Worm (Caenorhabditis elegans): ENCODE data around the gene nhr-137.

DNA sequence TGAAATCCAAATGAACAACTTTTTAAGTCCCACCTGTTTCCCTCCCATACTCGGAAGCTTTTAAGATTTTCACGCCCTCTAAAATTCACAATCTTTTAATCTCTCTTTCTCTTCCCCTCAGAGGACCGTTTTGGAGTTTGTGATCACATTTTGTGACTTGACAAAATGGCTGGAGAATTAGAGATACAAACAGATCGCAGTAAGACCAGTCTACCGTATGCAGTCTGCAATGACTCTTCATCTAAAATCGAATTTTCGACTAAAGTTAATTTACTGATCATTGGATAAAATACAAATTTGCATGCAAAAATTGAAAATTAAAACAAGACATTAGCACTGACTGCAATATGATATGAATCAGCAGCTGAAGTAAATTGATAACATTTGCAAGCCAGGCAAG lies 27.3 kb downstream of the nhr-137 start:
- no peak for TF ChIP-seq ztf-23 (GFP tag; IDR thresholded peaks at IDR 0.05)
- no peak for TF ChIP-seq cog-1 (tag; optimal IDR thresholded peaks at IDR 0.05)
- no peak for TF ChIP-seq T22C8.4 (GFP tag; IDR thresholded peaks at IDR 0.05)
- no peak for TF ChIP-seq ref-1 (GFP tag; conservative IDR thresholded peaks at IDR 0.05)
- TF ChIP-seq flt-1 (GFP tag; IDR thresholded peaks at IDR 0.05) = no peak
- no peak for TF ChIP-seq med-1 (GFP tag; optimal IDR thresholded peaks at IDR 0.05; ENCODE audit: insufficient read depth)
- TF ChIP-seq ztf-29 (GFP tag; IDR thresholded peaks at IDR 0.05) = no peak
- TF ChIP-seq tab-1 (GFP tag; IDR thresholded peaks at IDR 0.05) = no peak

All from whole organism, midembryonic.